Fruit fly (Drosophila melanogaster) whole organism, pupa: Measurements from ENCODE around the gene CG6142.

Experiments
- CG14655 ChIP-seq: fragments of 200-800 bp; sonication (Bioruptor generic); optimal IDR thresholded peaks from 3 replicates; lab custom pipeline; 2017; ENCODE audit warnings: mild to moderate bottlenecking, missing biosample characterization, missing genetic modification reagents, missing genetic modification characterization
- CG17806 ChIP-seq: fragments of 200-800 bp; sonication (Bioruptor generic); optimal IDR thresholded peaks from 2 replicates; lab custom pipeline; 2018; ENCODE audit warnings: missing biosample characterization, mild to moderate bottlenecking, missing genetic modification characterization, moderate library complexity
- CG32121 ChIP-seq: fragments of 200-800 bp; sonication (Bioruptor generic); IDR thresholded peaks from 2 replicates; pipeline ENCODE4 v1.3.6; 2022; ENCODE audit warnings: missing biosample characterization, missing genetic modification characterization
- CG8159 ChIP-seq: fragments of 200-800 bp; sonication (Bioruptor generic); optimal IDR thresholded peaks from 3 replicates; lab custom pipeline; 2018; ENCODE audit warnings: missing biosample characterization, mild to moderate bottlenecking, missing genetic modification characterization, moderate library complexity
- EcR ChIP-seq: fragments of 200-800 bp; sonication (Bioruptor generic); optimal IDR thresholded peaks from 3 replicates; lab custom pipeline; 2019; ENCODE audit warnings: missing biosample characterization, missing genetic modification characterization, mild to moderate bottlenecking, moderate library complexity, missing genetic modification reagents
- Snoo ChIP-seq: fragments of 200-800 bp; sonication (Bioruptor generic); optimal IDR thresholded peaks from 3 replicates; lab custom pipeline; 2017; ENCODE audit warnings: missing biosample characterization, mild to moderate bottlenecking, missing genetic modification characterization, inconsistent platforms
- fd96Ca ChIP-seq: fragments of 200-800 bp; sonication (Bioruptor generic); IDR thresholded peaks from 3 replicates; pipeline ENCODE4 v1.3.6; 2022; ENCODE audit warnings: missing biosample characterization, missing genetic modification characterization

DNA sequence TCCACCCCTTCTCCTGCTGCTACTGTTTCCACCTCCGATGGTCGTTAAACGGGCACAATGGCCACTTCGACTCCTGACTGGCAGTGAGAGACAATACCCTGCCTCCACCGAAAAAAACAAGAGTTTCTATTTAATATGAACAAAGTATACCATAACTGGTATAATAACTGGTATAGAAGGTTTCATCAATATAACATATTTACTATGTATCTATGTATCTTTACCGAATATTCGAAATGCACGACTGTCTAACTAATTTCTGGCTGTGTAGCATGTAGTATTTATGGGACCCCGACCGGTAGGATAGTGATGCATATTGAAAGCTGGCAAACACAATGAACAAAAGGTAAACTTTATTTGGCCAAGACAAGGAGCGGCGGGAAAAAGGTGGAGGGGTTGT lies 49.0 kb downstream of the CG6142 start:
- TF ChIP-seq CG8159 (no peak), Snoo (tag; lab: Kevin White, UChicago) (no peak), fd96Ca (GFP tag; lab: Robert Waterston, UW) (no peak), CG32121 (GFP tag; lab: Robert Waterston, UW) (no peak), EcR (no peak), CG14655 (GFP tag; lab: Kevin White, UChicago) (no peak), CG17806 (tag; lab: Kevin White, UChicago) (no peak)
